Fruit fly (Drosophila melanogaster) whole organism, prepupa: ENCODE data around the gene ATPsynD.

Source experiments
- Blimp-1 ChIP-seq: fragments of 200-800 bp; sonication (Bioruptor generic); optimal IDR thresholded peaks from 3 replicates; lab custom pipeline; 2017; ENCODE audit warnings: missing biosample characterization, missing genetic modification characterization, mild to moderate bottlenecking, moderate library complexity, missing genetic modification reagents
- CG10631 ChIP-seq: fragments of 200-800 bp; sonication (Bioruptor generic); optimal IDR thresholded peaks from 2 replicates; lab custom pipeline; 2016; ENCODE audit warnings: missing biosample characterization, missing genetic modification characterization
- CG11902 ChIP-seq: fragments of 200-800 bp; sonication (Bioruptor generic); optimal IDR thresholded peaks from 3 replicates; lab custom pipeline; 2016; ENCODE audit warnings: missing biosample characterization, missing genetic modification characterization
- CG15336 ChIP-seq: fragments of 200-800 bp; sonication (Bioruptor generic); IDR thresholded peaks from 2 replicates; pipeline ENCODE4 v1.3.6; 2022; ENCODE audit warnings: missing biosample characterization, missing genetic modification characterization
- CG1621 ChIP-seq: fragments of 200-800 bp; sonication (Bioruptor generic); optimal IDR thresholded peaks from 3 replicates; lab custom pipeline; 2018; ENCODE audit warnings: missing biosample characterization, mild to moderate bottlenecking, missing genetic modification characterization
- CG16779 ChIP-seq: fragments of 200-800 bp; sonication (Bioruptor generic); optimal IDR thresholded peaks from 3 replicates; lab custom pipeline; 2017; ENCODE audit warnings: missing biosample characterization, mild to moderate bottlenecking, missing genetic modification characterization
- CG3032 ChIP-seq: fragments of 200-800 bp; optimal IDR thresholded peaks from 2 replicates; lab custom pipeline; 2019; ENCODE audit warnings: missing biosample characterization, mild to moderate bottlenecking, missing genetic modification characterization, moderate library complexity
- CG31627 ChIP-seq: fragments of 200-800 bp; sonication (Bioruptor generic); optimal IDR thresholded peaks from 3 replicates; lab custom pipeline; 2016; ENCODE audit warnings: missing biosample characterization, missing genetic modification characterization
- CG34406 ChIP-seq: fragments of 200-800 bp; sonication (Bioruptor generic); optimal IDR thresholded peaks from 3 replicates; lab custom pipeline; 2016; ENCODE audit warnings: missing biosample characterization, missing genetic modification characterization
- CG3919 ChIP-seq: fragments of 200-800 bp; sonication (Bioruptor generic); optimal IDR thresholded peaks from 3 replicates; lab custom pipeline; 2016; ENCODE audit warnings: missing biosample characterization, missing genetic modification characterization
- CG6163 ChIP-seq: fragments of 200-800 bp; sonication (Bioruptor generic); IDR thresholded peaks from 3 replicates; pipeline ENCODE4 v1.3.6; 2022; ENCODE audit warnings: missing biosample characterization, missing genetic modification characterization
- CG6792 ChIP-seq: fragments of 200-800 bp; sonication (Bioruptor generic); optimal IDR thresholded peaks from 3 replicates; lab custom pipeline; 2016; ENCODE audit warnings: missing biosample characterization, missing genetic modification characterization
- CG6808 ChIP-seq: fragments of 200-800 bp; sonication (Bioruptor generic); optimal IDR thresholded peaks from 3 replicates; lab custom pipeline; 2017; ENCODE audit warnings: missing biosample characterization, missing genetic modification characterization, mild to moderate bottlenecking, moderate library complexity, missing genetic modification reagents
- CG6854 ChIP-seq: fragments of 200-800 bp; sonication (Bioruptor generic); optimal IDR thresholded peaks from 2 replicates; lab custom pipeline; 2017; ENCODE audit warnings: missing biosample characterization, mild to moderate bottlenecking, missing genetic modification characterization
- CG8319 ChIP-seq: fragments of 200-800 bp; sonication (Bioruptor generic); optimal IDR thresholded peaks from 3 replicates; lab custom pipeline; 2016; ENCODE audit warnings: missing biosample characterization, missing genetic modification characterization
- CG8632 ChIP-seq: fragments of 200-800 bp; sonication (Bioruptor generic); optimal IDR thresholded peaks from 3 replicates; lab custom pipeline; 2016; ENCODE audit warnings: missing biosample characterization, missing genetic modification characterization
- CG9139 ChIP-seq: fragments of 200-800 bp; sonication (Bioruptor generic); optimal IDR thresholded peaks from 3 replicates; lab custom pipeline; 2017; ENCODE audit warnings: missing biosample characterization, mild to moderate bottlenecking, missing genetic modification characterization
- Eip78C ChIP-seq: fragments of 200-800 bp; sonication (Bioruptor generic); peaks from one replicate; lab custom pipeline; 2016; ENCODE audit warnings: missing biosample characterization, missing genetic modification characterization
- Eip93F ChIP-seq: fragments of 200-800 bp; sonication (Bioruptor generic); optimal IDR thresholded peaks from 2 replicates; lab custom pipeline; 2016; ENCODE audit warnings: missing biosample characterization, mild to moderate bottlenecking, missing genetic modification characterization
- Ets21C ChIP-seq: fragments of 200-800 bp; sonication (Bioruptor generic); optimal IDR thresholded peaks from 3 replicates; lab custom pipeline; 2016; ENCODE audit warnings: missing biosample characterization, missing genetic modification characterization
- Ets96B ChIP-seq: fragments of 200-800 bp; optimal IDR thresholded peaks from 2 replicates; lab custom pipeline; 2019; ENCODE audit warnings: missing biosample characterization, mild to moderate bottlenecking, missing genetic modification characterization, moderate library complexity
- Gug ChIP-seq: fragments of 200-800 bp; sonication (Bioruptor generic); IDR thresholded peaks from 2 replicates; pipeline ENCODE4 v1.3.6; 2022; ENCODE audit warnings: missing biosample characterization, missing genetic modification characterization
- Hr4 ChIP-seq: fragments of 200-800 bp; sonication (Bioruptor generic); optimal IDR thresholded peaks from 3 replicates; lab custom pipeline; 2016; ENCODE audit warnings: missing biosample characterization, missing genetic modification characterization
- Lpt ChIP-seq: fragments of 200-800 bp; sonication (Bioruptor generic); optimal IDR thresholded peaks from 3 replicates; lab custom pipeline; 2016; ENCODE audit warnings: missing biosample characterization, missing genetic modification characterization
- Met ChIP-seq: fragments of 200-800 bp; sonication (Bioruptor generic); optimal IDR thresholded peaks from 3 replicates; lab custom pipeline; 2016; ENCODE audit warnings: missing biosample characterization, missing genetic modification characterization
- OdsH ChIP-seq: fragments of 200-800 bp; sonication (Bioruptor generic); optimal IDR thresholded peaks from 3 replicates; lab custom pipeline; 2016; ENCODE audit warnings: missing biosample characterization, missing genetic modification characterization
- Smox ChIP-seq: fragments of 200-800 bp; sonication (Bioruptor generic); optimal IDR thresholded peaks from 3 replicates; lab custom pipeline; 2016; ENCODE audit warnings: missing biosample characterization, missing genetic modification characterization
- Sox102F ChIP-seq: fragments of 200-800 bp; sonication (Bioruptor generic); optimal IDR thresholded peaks from 2 replicates; lab custom pipeline; 2016; ENCODE audit warnings: missing biosample characterization, mild to moderate bottlenecking, missing genetic modification characterization
- achi ChIP-seq: fragments of 200-800 bp; sonication (Bioruptor generic); optimal IDR thresholded peaks from 3 replicates; lab custom pipeline; 2016; ENCODE audit warnings: missing biosample characterization, missing genetic modification characterization
- dac ChIP-seq: fragments of 200-800 bp; sonication (Bioruptor generic); optimal IDR thresholded peaks from 2 replicates; lab custom pipeline; 2017; ENCODE audit warnings: missing biosample characterization, mild to moderate bottlenecking, missing genetic modification characterization
- eg ChIP-seq: fragments of 200-800 bp; sonication (Bioruptor generic); IDR thresholded peaks from 3 replicates; pipeline ENCODE4 v1.3.6; 2022; ENCODE audit warnings: missing biosample characterization, missing genetic modification characterization
- esn ChIP-seq: fragments of 200-800 bp; sonication (Bioruptor generic); optimal IDR thresholded peaks from 2 replicates; lab custom pipeline; 2016; ENCODE audit warnings: missing biosample characterization, mild to moderate bottlenecking, missing genetic modification characterization, moderate library complexity
- fd59A ChIP-seq: fragments of 200-800 bp; sonication (Bioruptor generic); optimal IDR thresholded peaks from 2 replicates; lab custom pipeline; 2017; ENCODE audit warnings: missing biosample characterization, mild to moderate bottlenecking, missing genetic modification characterization, missing genetic modification reagents
- fd85E ChIP-seq: fragments of 200-800 bp; sonication (Bioruptor generic); optimal IDR thresholded peaks from 3 replicates; lab custom pipeline; 2016; ENCODE audit warnings: missing biosample characterization, missing genetic modification characterization
- fkh ChIP-seq: fragments of 200-800 bp; sonication (Bioruptor generic); optimal IDR thresholded peaks from 3 replicates; lab custom pipeline; 2017; ENCODE audit warnings: missing biosample characterization, mild to moderate bottlenecking, missing genetic modification characterization, moderate library complexity
- lz ChIP-seq: fragments of 200-800 bp; sonication (Bioruptor generic); optimal IDR thresholded peaks from 3 replicates; lab custom pipeline; 2016; ENCODE audit warnings: missing biosample characterization, missing genetic modification characterization
- net ChIP-seq: fragments of 200-800 bp; sonication (Bioruptor generic); optimal IDR thresholded peaks from 3 replicates; lab custom pipeline; 2016; ENCODE audit warnings: missing biosample characterization, missing genetic modification characterization
- pdm3 ChIP-seq: fragments of 200-800 bp; sonication (Bioruptor generic); optimal IDR thresholded peaks from 3 replicates; lab custom pipeline; 2016; ENCODE audit warnings: missing biosample characterization, missing genetic modification characterization
- salr ChIP-seq, 2 experiments: fragments of 200-800 bp; sonication (Bioruptor generic); optimal IDR thresholded peaks; 3 replicates each; lab custom pipeline; 2016 to 2018; ENCODE audit warnings: missing biosample characterization in 2 of 2, missing genetic modification characterization in 2 of 2, mild to moderate bottlenecking in 1 of 2
- spab ChIP-seq: fragments of 200-800 bp; sonication (Bioruptor generic); optimal IDR thresholded peaks from 2 replicates; lab custom pipeline; 2017; ENCODE audit warnings: missing biosample characterization, mild to moderate bottlenecking, missing genetic modification characterization, missing genetic modification reagents
- ss ChIP-seq, 2 experiments: fragments of 200-800 bp; sonication (Bioruptor generic); optimal IDR thresholded peaks; 2 replicates in 1 of 2; 3 replicates in 1 of 2; lab custom pipeline; 2017 to 2018; ENCODE audit warnings: mild to moderate bottlenecking in 2 of 2, missing biosample characterization in 2 of 2, missing genetic modification characterization in 2 of 2, moderate library complexity in 1 of 2
- svp ChIP-seq: fragments of 200-800 bp; sonication (Bioruptor generic); peaks from one replicate; lab custom pipeline; 2016; ENCODE audit warnings: missing biosample characterization, missing genetic modification characterization
- topi ChIP-seq: fragments of 200-800 bp; sonication (Bioruptor generic); optimal IDR thresholded peaks from 3 replicates; lab custom pipeline; 2016; ENCODE audit warnings: missing biosample characterization, missing genetic modification characterization

The ATPsynD gene

dm6 chr3R:19091749-19092264, 3.0 kb upstream of the ATPsynD start:
- TF ChIP-seq Blimp-1 (GFP tag; lab: Kevin White, UChicago) (no peak), Lpt (GFP tag; lab: Kevin White, UChicago) (no peak), CG9139 (GFP tag; lab: Kevin White, UChicago) (no peak), Eip93F (no peak), CG15336 (GFP tag; lab: Robert Waterston, UW) (no peak), svp (no peak), Ets21C (no peak), ss (GFP tag; optimal IDR thresholded peaks at IDR 0.05; lab: Kevin White, UChicago) (no peak), salr (GFP tag; optimal IDR thresholded peaks at IDR 0.05; lab: Kevin White, UChicago) (no peak), CG11902 (GFP tag; lab: Kevin White, UChicago) (no peak), Sox102F (GFP tag; lab: Kevin White, UChicago) (no peak), CG3919 (GFP tag; lab: Kevin White, UChicago) (no peak), CG6163 (GFP tag; lab: Robert Waterston, UW) (no peak), CG16779 (tag; lab: Kevin White, UChicago) (no peak), topi (GFP tag; lab: Kevin White, UChicago) (no peak), CG10631 (GFP tag; lab: Kevin White, UChicago) (no peak)

dm6 chr3R:19092367-19093126, 2.3 kb upstream of the ATPsynD start:
- no peak for TF ChIP-seq lz (GFP tag; lab: Kevin White, UChicago)
- TF ChIP-seq Gug = no peak
- TF ChIP-seq CG6792 (GFP tag; lab: Kevin White, UChicago) = no peak
- TF ChIP-seq achi (GFP tag; lab: Kevin White, UChicago) = no peak
- TF ChIP-seq CG8632 (GFP tag; lab: Kevin White, UChicago) = no peak
- TF ChIP-seq fd85E = no peak
- TF ChIP-seq Lpt (GFP tag; lab: Kevin White, UChicago) = no peak
- no peak for TF ChIP-seq esn
- TF ChIP-seq CG6854 = no peak
- TF ChIP-seq net (GFP tag; lab: Kevin White, UChicago) = no peak

dm6 chr3R:19093127-19093812, 1.5 kb upstream of the ATPsynD start:
- TF ChIP-seq CG10631 (GFP tag; lab: Kevin White, UChicago) = peak; percentile 18
- no peak for TF ChIP-seq eg
- TF ChIP-seq CG8632 (GFP tag; lab: Kevin White, UChicago) = no peak
- peak; percentile 6 for TF ChIP-seq CG31627 (GFP tag; lab: Kevin White, UChicago)
- 0 out of 3 replicates have a peak, but pooled peaks have one; percentile 52 for TF ChIP-seq CG6163 (GFP tag; lab: Robert Waterston, UW)
- TF ChIP-seq Hr4 (GFP tag; lab: Kevin White, UChicago) = no peak
- peak; percentile 27 for TF ChIP-seq Sox102F (GFP tag; lab: Kevin White, UChicago)
- TF ChIP-seq Lpt (GFP tag; lab: Kevin White, UChicago) = no peak
- TF ChIP-seq CG15336 (GFP tag; lab: Robert Waterston, UW) = no peak
- TF ChIP-seq OdsH = peak; percentile 3
- TF ChIP-seq CG3919 (GFP tag; lab: Kevin White, UChicago) = peak; percentile 17
- no peak for TF ChIP-seq lz (GFP tag; lab: Kevin White, UChicago)
- no peak for TF ChIP-seq CG8319 (GFP tag; lab: Kevin White, UChicago)
- peak; percentile 83 for TF ChIP-seq svp
- TF ChIP-seq pdm3 (GFP tag; lab: Kevin White, UChicago) = peak; percentile 34
- TF ChIP-seq fd59A (GFP tag; lab: Kevin White, UChicago) = no peak
- TF ChIP-seq Blimp-1 (GFP tag; lab: Kevin White, UChicago) = no peak
- TF ChIP-seq fd85E = no peak
- no peak for TF ChIP-seq fkh
- TF ChIP-seq CG1621 (tag; lab: Kevin White, UChicago) = no peak
- TF ChIP-seq spab (GFP tag; lab: Kevin White, UChicago) = no peak
- no peak for TF ChIP-seq Smox
- no peak for TF ChIP-seq dac
- TF ChIP-seq ss (GFP tag; optimal IDR thresholded peaks at IDR 0.05; lab: Kevin White, UChicago) = no peak
- TF ChIP-seq CG3032 (tag; lab: Kevin White, UChicago) = peak; percentile 46
- TF ChIP-seq Ets96B (tag; lab: Kevin White, UChicago) = no peak
- no peak for TF ChIP-seq Eip93F
- TF ChIP-seq net (GFP tag; lab: Kevin White, UChicago) = peak; percentile 8
- TF ChIP-seq CG6808 (GFP tag; lab: Kevin White, UChicago) = peak; percentile 13
- TF ChIP-seq CG34406 (GFP tag; lab: Kevin White, UChicago) = no peak
- no peak for TF ChIP-seq CG9139 (GFP tag; lab: Kevin White, UChicago)
- peak; percentile 62 for TF ChIP-seq Eip78C (GFP tag; lab: Kevin White, UChicago)
- peak in 1 of 2 experiments; percentile 32 for TF ChIP-seq salr (GFP tag; optimal IDR thresholded peaks at IDR 0.05; lab: Kevin White, UChicago)
- TF ChIP-seq Met (GFP tag; lab: Kevin White, UChicago) = peak; percentile 18
